Worm (Caenorhabditis elegans): Measurements from ENCODE around the gene F21D9.3.

The F21D9.3 gene

DNA sequence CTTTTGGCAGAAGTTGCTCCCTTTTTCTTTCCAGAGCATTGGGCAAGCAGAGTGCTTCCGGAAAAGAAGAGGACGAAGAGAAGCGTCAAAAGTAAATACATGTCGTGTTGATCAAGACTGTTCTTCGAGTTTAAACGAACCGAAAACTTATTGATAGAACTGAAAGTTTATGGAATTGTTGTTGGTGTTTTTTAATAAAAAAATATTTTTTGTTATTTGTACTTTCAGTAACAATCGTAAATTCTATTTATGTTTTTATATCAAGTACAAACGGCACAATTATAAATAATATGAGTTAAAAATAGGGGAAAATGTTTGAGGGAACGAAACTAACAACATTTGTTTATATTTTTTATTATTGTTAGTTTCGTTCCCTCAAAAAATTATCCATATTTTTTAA lies at the start of gene F21D9.3:
TSS of gene F21D9.3 (minus strand) at position 101 of the 400 bp plus-strand sequence.
- TF ChIP-seq egl-27 (tag; optimal IDR thresholded peaks at IDR 0.05), result no peak
- TF ChIP-seq gmeb-1 (tag; optimal IDR thresholded peaks at IDR 0.05), result no peak
- TF ChIP-seq ztf-11 (tag; optimal IDR thresholded peaks at IDR 0.05), result no peak
- TF ChIP-seq sem-4 (tag; optimal IDR thresholded peaks at IDR 0.05), result no peak
- no peak for TF ChIP-seq nhr-129 (tag; optimal IDR thresholded peaks at IDR 0.05)
- no peak for TF ChIP-seq peb-1 (tag; optimal IDR thresholded peaks at IDR 0.05)
- TF ChIP-seq ceh-82 (tag; optimal IDR thresholded peaks at IDR 0.05), result no peak

DNA sequence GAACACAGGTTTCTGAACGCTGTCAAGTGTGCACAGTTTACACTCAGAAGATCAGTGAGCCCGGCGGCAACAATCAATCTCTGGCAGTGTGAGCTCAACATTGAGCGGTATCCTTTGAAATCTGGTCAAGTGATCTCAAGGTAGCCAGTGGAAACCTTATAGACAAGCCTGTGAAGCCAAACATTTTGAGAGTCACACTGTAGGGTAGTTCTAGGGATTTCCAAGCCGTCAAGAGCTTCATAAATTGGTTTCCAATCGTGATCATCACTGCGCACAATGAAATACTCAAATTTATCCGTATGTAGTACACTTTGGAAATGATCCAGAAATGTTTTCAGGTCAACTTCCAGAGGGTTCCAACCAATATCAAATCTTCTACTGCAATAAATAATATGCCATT lies 49.4 kb upstream of the F21D9.3 start, which contains the start of gene F55C9.15:
TSS of gene F55C9.15 (minus strand) at position 101 of the 400 bp plus-strand sequence.
- TF ChIP-seq aly-2 (tag; optimal IDR thresholded peaks at IDR 0.05) (no peak), nhr-21 (tag; optimal IDR thresholded peaks at IDR 0.05) (no peak), ztf-4 (tag; optimal IDR thresholded peaks at IDR 0.05) (no peak), mab-5 (tag; optimal IDR thresholded peaks at IDR 0.05) (no peak), sma-3 (GFP tag; optimal IDR thresholded peaks at IDR 0.05) (no peak), nhr-77 (tag; optimal IDR thresholded peaks at IDR 0.05) (no peak), ztf-1 (GFP tag; conservative IDR thresholded peaks at IDR 0.05) (no peak), sem-4 (tag; optimal IDR thresholded peaks at IDR 0.05) (no peak), F13H6.1 (tag; optimal IDR thresholded peaks at IDR 0.05) (no peak), gmeb-1 (tag; optimal IDR thresholded peaks at IDR 0.05) (no peak), R02D3.7 (tag; optimal IDR thresholded peaks at IDR 0.05) (no peak), fos-1 (tag; optimal IDR thresholded peaks at IDR 0.05) (no peak), snpc-4 (tag; optimal IDR thresholded peaks at IDR 0.05) (no peak), zag-1 (tag; optimal IDR thresholded peaks at IDR 0.05) (no peak), C34F6.9 (tag; optimal IDR thresholded peaks at IDR 0.05) (no peak)

- TF ChIP-seq elt-3 (tag; optimal IDR thresholded peaks at IDR 0.05) (no peak), ztf-1 (GFP tag; conservative IDR thresholded peaks at IDR 0.05) (no peak), nhr-129 (tag; optimal IDR thresholded peaks at IDR 0.05) (no peak), lin-39 (tag; optimal IDR thresholded peaks at IDR 0.05) (no peak), nhr-237 (tag; optimal IDR thresholded peaks at IDR 0.05) (no peak), nhr-11 (tag; optimal IDR thresholded peaks at IDR 0.05) (no peak), lin-11 (tag; optimal IDR thresholded peaks at IDR 0.05) (no peak), sma-9 (GFP tag; optimal IDR thresholded peaks at IDR 0.05) (no peak), sma-9 (tag; optimal IDR thresholded peaks at IDR 0.05) (no peak), lin-13 (GFP tag; optimal IDR thresholded peaks at IDR 0.05) (no peak), sem-4 (tag; optimal IDR thresholded peaks at IDR 0.05) (no peak), aly-2 (tag; optimal IDR thresholded peaks at IDR 0.05) (no peak), egl-27 (tag; optimal IDR thresholded peaks at IDR 0.05) (no peak), mbf-1 (tag; optimal IDR thresholded peaks at IDR 0.05) (no peak), ceh-16 (tag; optimal IDR thresholded peaks at IDR 0.05) (no peak)
Observed at ce11 chrV:19303589-19304174, 46.1 kb upstream of the F21D9.3 start, which contains the start of the genes fbxb-63 and fbxb-61. fbxb-63 (minus strand) TSS chrV:19303730. fbxb-61 (plus strand) TSS chrV:19304124.

- TF ChIP-seq nhr-23 (tag; optimal IDR thresholded peaks at IDR 0.05) (no peak), mdl-1 (tag; optimal IDR thresholded peaks at IDR 0.05) (no peak), crh-2 (tag; optimal IDR thresholded peaks at IDR 0.05) (no peak), sem-4 (tag; optimal IDR thresholded peaks at IDR 0.05) (no peak), nhr-25 (tag; optimal IDR thresholded peaks at IDR 0.05) (no peak), sma-9 (GFP tag; optimal IDR thresholded peaks at IDR 0.05) (no peak), sma-9 (tag; optimal IDR thresholded peaks at IDR 0.05) (no peak), nhr-129 (tag; optimal IDR thresholded peaks at IDR 0.05) (no peak), mab-5 (tag; optimal IDR thresholded peaks at IDR 0.05) (no peak), blmp-1 (tag; optimal IDR thresholded peaks at IDR 0.05; ENCODE audit: insufficient read depth) (no peak), ztf-11 (tag; optimal IDR thresholded peaks at IDR 0.05) (no peak), lin-13 (GFP tag; optimal IDR thresholded peaks at IDR 0.05) (no peak)
Observed at ce11 chrV:19301934-19302333, 44.4 kb upstream of the F21D9.3 start, which contains the start of gene fbxb-62. fbxb-62 (minus strand) TSS chrV:19302034.

DNA sequence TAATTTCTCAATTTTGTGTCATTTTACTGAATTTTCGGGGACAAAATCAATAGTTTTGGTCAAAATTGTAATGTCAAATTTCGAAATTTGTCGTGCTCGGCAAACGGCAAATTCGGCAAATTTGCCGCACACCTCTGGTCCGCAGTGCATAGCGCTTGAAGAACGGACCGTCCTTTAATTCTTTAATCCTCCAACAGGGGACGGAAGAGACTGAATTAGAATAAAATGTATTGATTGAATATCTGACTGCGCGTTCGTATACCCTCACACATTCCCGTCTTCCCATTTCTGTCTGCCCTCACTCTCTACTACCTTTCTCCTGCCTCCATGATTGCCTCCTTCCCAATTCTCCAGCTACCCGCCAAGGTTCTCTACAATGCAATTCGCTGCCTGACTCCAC lies 41.7 kb upstream of the F21D9.3 start, which contains the start of gene F55C9.14:
TSS of gene F55C9.14 (plus strand) at position 301 of the 400 bp plus-strand sequence.
- TF ChIP-seq ztf-1 (GFP tag; conservative IDR thresholded peaks at IDR 0.05) (no peak), nhr-21 (tag; optimal IDR thresholded peaks at IDR 0.05) (no peak), nhr-12 (tag; optimal IDR thresholded peaks at IDR 0.05) (no peak), ztf-4 (tag; optimal IDR thresholded peaks at IDR 0.05) (no peak), skn-1 (tag; optimal IDR thresholded peaks at IDR 0.05) (no peak), sem-4 (tag; optimal IDR thresholded peaks at IDR 0.05) (no peak), egl-27 (tag; optimal IDR thresholded peaks at IDR 0.05) (no peak), mbf-1 (tag; optimal IDR thresholded peaks at IDR 0.05) (no peak), nhr-77 (tag; optimal IDR thresholded peaks at IDR 0.05) (no peak), unc-55 (GFP tag; optimal IDR thresholded peaks at IDR 0.05) (no peak)
